Fruit fly (Drosophila melanogaster) whole organism, embryonic: ENCODE data around the gene Dmtn.
A peak's percentile ranks its signal among the peaks of the same experiment; 100 is the strongest.

Source experiments
- Atf3 ChIP-seq: fragments of 200-800 bp; sonication (Bioruptor generic); optimal IDR thresholded peaks from 3 replicates; lab custom pipeline; 2016; ENCODE audit warnings: missing biosample characterization, missing genetic modification characterization
- Blimp-1 ChIP-seq: fragments of 200-800 bp; sonication (Bioruptor generic); optimal IDR thresholded peaks from 3 replicates; lab custom pipeline; 2018; ENCODE audit warnings: missing biosample characterization, missing genetic modification characterization, mild to moderate bottlenecking, moderate library complexity, missing genetic modification reagents
- CG10209 ChIP-seq: fragments of 200-800 bp; sonication (Bioruptor generic); optimal IDR thresholded peaks from 3 replicates; lab custom pipeline; 2017; ENCODE audit warnings: missing biosample characterization, mild to moderate bottlenecking, missing genetic modification characterization, missing genetic modification reagents
- CG10274 ChIP-seq: fragments of 200-800 bp; sonication (Bioruptor generic); optimal IDR thresholded peaks from 3 replicates; lab custom pipeline; 2017; ENCODE audit warnings: missing biosample characterization, mild to moderate bottlenecking, missing genetic modification characterization
- CG10654 ChIP-seq: fragments of 200-800 bp; sonication (Bioruptor generic); optimal IDR thresholded peaks from 2 replicates; lab custom pipeline; 2016; ENCODE audit warnings: missing biosample characterization, missing genetic modification characterization
- CG10959 ChIP-seq: fragments of 200-800 bp; sonication (Bioruptor generic); IDR thresholded peaks from 2 replicates; pipeline ENCODE4 v1.3.6; 2022; ENCODE audit warnings: missing biosample characterization, missing genetic modification characterization
- CG11093 ChIP-seq: fragments of 200-800 bp; sonication (Bioruptor generic); IDR thresholded peaks from 3 replicates; pipeline ENCODE4 v1.3.6; 2022; ENCODE audit warnings: missing biosample characterization, missing genetic modification characterization
- CG12744 ChIP-seq: fragments of 200-800 bp; sonication (Bioruptor generic); optimal IDR thresholded peaks from 2 replicates; lab custom pipeline; 2016; ENCODE audit warnings: missing biosample characterization, missing genetic modification characterization
- CG13775 ChIP-seq: fragments of 200-800 bp; sonication (Bioruptor generic); optimal IDR thresholded peaks from 3 replicates; lab custom pipeline; 2017; ENCODE audit warnings: missing biosample characterization, mild to moderate bottlenecking, missing genetic modification characterization
- CG1603 ChIP-seq: fragments of 200-800 bp; sonication (Bioruptor generic); optimal IDR thresholded peaks from 2 replicates; lab custom pipeline; 2019; ENCODE audit warnings: missing biosample characterization, mild to moderate bottlenecking, missing genetic modification characterization, moderate library complexity
- CG17568 ChIP-seq: fragments of 200-800 bp; sonication (Bioruptor generic); optimal IDR thresholded peaks from 2 replicates; lab custom pipeline; 2018; ENCODE audit warnings: missing biosample characterization, mild to moderate bottlenecking, missing genetic modification characterization, moderate library complexity
- CG18011 ChIP-seq: fragments of 200-800 bp; sonication (Bioruptor generic); optimal IDR thresholded peaks from 2 replicates; lab custom pipeline; 2017; ENCODE audit warnings: missing biosample characterization, missing genetic modification characterization, mild to moderate bottlenecking, moderate library complexity, missing genotype
- CG4360 ChIP-seq: fragments of 200-800 bp; sonication (Bioruptor generic); IDR thresholded peaks from 2 replicates; pipeline ENCODE4 v1.3.6; 2022; ENCODE audit warnings: missing biosample characterization, missing genetic modification characterization
- CG4404 ChIP-seq: fragments of 200-800 bp; sonication (Bioruptor generic); IDR thresholded peaks from 2 replicates; pipeline ENCODE4 v1.3.6; 2022; ENCODE audit warnings: missing biosample characterization, missing genetic modification characterization
- CG5180 ChIP-seq: fragments of 200-800 bp; sonication (Bioruptor generic); optimal IDR thresholded peaks from 3 replicates; lab custom pipeline; 2017; ENCODE audit warnings: missing biosample characterization, missing genetic modification characterization, mild to moderate bottlenecking, moderate library complexity, missing genetic modification reagents
- CG6689 ChIP-seq: fragments of 200-800 bp; sonication (Bioruptor generic); IDR thresholded peaks from 2 replicates; pipeline ENCODE4 v1.3.6; 2022; ENCODE audit warnings: missing biosample characterization, missing genetic modification characterization
- CG8089 ChIP-seq: fragments of 200-800 bp; sonication (Bioruptor generic); optimal IDR thresholded peaks from 3 replicates; lab custom pipeline; 2016; ENCODE audit warnings: missing biosample characterization, missing genetic modification characterization
- CG8290 ChIP-seq, 3 experiments: fragments of 200-800 bp; sonication (Bioruptor generic); optimal IDR thresholded peaks; 2 replicates each; lab custom pipeline; 2016 to 2019; ENCODE audit warnings: missing biosample characterization in 3 of 3, missing genetic modification characterization in 3 of 3, mild to moderate bottlenecking in 2 of 3, moderate library complexity in 1 of 3
- D19B ChIP-seq: fragments of 200-800 bp; sonication (Bioruptor generic); optimal IDR thresholded peaks from 2 replicates; lab custom pipeline; 2017; ENCODE audit warnings: missing biosample characterization, mild to moderate bottlenecking, missing genetic modification characterization
- Deaf1 ChIP-seq: fragments of 200-800 bp; optimal IDR thresholded peaks from 3 replicates; lab custom pipeline; 2019; ENCODE audit warnings: missing biosample characterization, mild to moderate bottlenecking, missing genetic modification characterization, moderate library complexity
- Gug ChIP-seq: fragments of 200-800 bp; sonication (Bioruptor generic); IDR thresholded peaks from 4 replicates; pipeline ENCODE4 v1.3.6; 2022; ENCODE audit warnings: missing biosample characterization, missing genetic modification characterization
- HLH54F ChIP-seq: fragments of 200-800 bp; sonication (Bioruptor generic); optimal IDR thresholded peaks from 3 replicates; lab custom pipeline; 2016; ENCODE audit warnings: missing biosample characterization, missing genetic modification characterization
- Hmx ChIP-seq: fragments of 200-800 bp; sonication (Bioruptor generic); optimal IDR thresholded peaks from 2 replicates; lab custom pipeline; 2016; ENCODE audit warnings: missing biosample characterization, missing genetic modification characterization
- Kr ChIP-seq: fragments of 200-800 bp; sonication (Bioruptor generic); optimal IDR thresholded peaks from 2 replicates; lab custom pipeline; 2017; ENCODE audit warnings: missing biosample characterization, mild to moderate bottlenecking, missing genetic modification characterization
- Lpt ChIP-seq: fragments of >200 bp; optimal IDR thresholded peaks from 2 replicates; lab custom pipeline; 2018; ENCODE audit warnings: missing biosample characterization, missing genetic modification characterization
- MESR4 ChIP-seq: fragments of 200-800 bp; sonication (Bioruptor generic); optimal IDR thresholded peaks from 2 replicates; lab custom pipeline; 2018; ENCODE audit warnings: missing biosample characterization, mild to moderate bottlenecking, missing genetic modification characterization, moderate library complexity
- Mad ChIP-seq: fragments of 200-800 bp; sonication (Bioruptor generic); optimal IDR thresholded peaks from 2 replicates; lab custom pipeline; 2016; ENCODE audit warnings: missing biosample characterization, missing genetic modification characterization
- NK7.1 ChIP-seq: fragments of 200-800 bp; sonication (Bioruptor generic); optimal IDR thresholded peaks from 3 replicates; lab custom pipeline; 2016; ENCODE audit warnings: missing biosample characterization, missing genetic modification characterization
- Sox102F ChIP-seq: fragments of 200-800 bp; sonication (Bioruptor generic); optimal IDR thresholded peaks from 2 replicates; lab custom pipeline; 2018; ENCODE audit warnings: missing biosample characterization, mild to moderate bottlenecking, missing genetic modification characterization, moderate library complexity
- Sry-β ChIP-seq: fragments of 200-800 bp; sonication (Bioruptor generic); optimal IDR thresholded peaks from 2 replicates; lab custom pipeline; 2018; ENCODE audit warnings: missing biosample characterization, mild to moderate bottlenecking, missing genetic modification characterization, moderate library complexity
- bbx ChIP-seq: fragments of 200-800 bp; sonication (Bioruptor generic); IDR thresholded peaks from 2 replicates; pipeline ENCODE4 v1.3.6; 2022; ENCODE audit warnings: missing biosample characterization, missing genetic modification characterization; ENCODE audit not compliant: partially characterized antibody
- cato ChIP-seq: fragments of 200-800 bp; sonication (Bioruptor generic); optimal IDR thresholded peaks from 2 replicates; lab custom pipeline; 2016; ENCODE audit warnings: missing biosample characterization, missing genetic modification characterization, borderline replicate concordance
- cg ChIP-seq: fragments of 200-800 bp; sonication (Bioruptor generic); optimal IDR thresholded peaks from 3 replicates; lab custom pipeline; 2019; ENCODE audit warnings: missing biosample characterization, mild to moderate bottlenecking, missing genetic modification characterization, moderate library complexity
- dmrt11E ChIP-seq: fragments of 200-800 bp; sonication (Bioruptor generic); optimal IDR thresholded peaks from 3 replicates; lab custom pipeline; 2018; ENCODE audit warnings: missing biosample characterization, mild to moderate bottlenecking, missing genetic modification characterization, moderate library complexity
- ems ChIP-seq: fragments of 200-800 bp; sonication (Bioruptor generic); optimal IDR thresholded peaks from 3 replicates; lab custom pipeline; 2016; ENCODE audit warnings: missing biosample characterization, missing genetic modification characterization
- ewg ChIP-seq: fragments of 200-800 bp; sonication (Bioruptor generic); optimal IDR thresholded peaks from 3 replicates; lab custom pipeline; 2017; ENCODE audit warnings: mild to moderate bottlenecking, missing biosample characterization, missing genetic modification reagents, missing genetic modification characterization
- gro ChIP-seq: fragments of 200-800 bp; sonication (Bioruptor generic); optimal IDR thresholded peaks from 2 replicates; lab custom pipeline; 2016; ENCODE audit warnings: missing biosample characterization, missing genetic modification characterization
- hbn ChIP-seq: fragments of 200-800 bp; sonication (Bioruptor generic); IDR thresholded peaks from 2 replicates; pipeline ENCODE4 v1.3.6; 2022; ENCODE audit warnings: missing biosample characterization, missing genetic modification characterization; ENCODE audit not compliant: partially characterized antibody
- inv ChIP-seq: fragments of 200-800 bp; sonication (Bioruptor generic); IDR thresholded peaks from 2 replicates; pipeline ENCODE4 v1.3.6; 2022; ENCODE audit warnings: missing biosample characterization, missing genetic modification characterization; ENCODE audit not compliant: partially characterized antibody
- lola ChIP-seq, 3 experiments: fragments of >200 bp in 2 of 3; fragments of 200-800 bp in 1 of 3; sonication (Bioruptor generic) in 1 of 3; optimal IDR thresholded peaks; 2 replicates each; lab custom pipeline; 2017 to 2019; ENCODE audit warnings: missing biosample characterization in 3 of 3, missing genetic modification characterization in 3 of 3, mild to moderate bottlenecking in 1 of 3, moderate library complexity in 1 of 3
- mam ChIP-seq: fragments of 200-800 bp; sonication (Bioruptor generic); optimal IDR thresholded peaks from 3 replicates; lab custom pipeline; 2016; ENCODE audit warnings: missing biosample characterization, missing genetic modification characterization
- otp ChIP-seq: fragments of 200-800 bp; sonication (Bioruptor generic); IDR thresholded peaks from 3 replicates; pipeline ENCODE4, ENCODE4 v1.3.6; 2022; ENCODE audit warnings: missing biosample characterization, missing genetic modification characterization
- repo ChIP-seq: fragments of 200-800 bp; sonication (Bioruptor generic); optimal IDR thresholded peaks from 2 replicates; lab custom pipeline; 2016; ENCODE audit warnings: missing biosample characterization, missing genetic modification characterization
- run ChIP-seq: fragments of 200-800 bp; sonication (Bioruptor generic); optimal IDR thresholded peaks from 3 replicates; lab custom pipeline; 2018; ENCODE audit warnings: missing biosample characterization, mild to moderate bottlenecking, missing genetic modification characterization
- sc ChIP-seq, 3 experiments: fragments of >200 bp in 2 of 3; fragments of 200-800 bp in 1 of 3; sonication (Bioruptor generic) in 1 of 3; optimal IDR thresholded peaks; 2 replicates in 2 of 3; 3 replicates in 1 of 3; lab custom pipeline; 2017; ENCODE audit warnings: mild to moderate bottlenecking in 1 of 3, missing biosample characterization in 1 of 3, missing genetic modification characterization in 1 of 3, missing genetic modification reagents in 1 of 3
- shn ChIP-seq: fragments of 200-800 bp; sonication (Bioruptor generic); optimal IDR thresholded peaks from 3 replicates; lab custom pipeline; 2016; ENCODE audit warnings: missing biosample characterization, missing genetic modification characterization
- zen ChIP-seq: fragments of 200-800 bp; sonication (Bioruptor generic); optimal IDR thresholded peaks from 3 replicates; lab custom pipeline; 2018; ENCODE audit warnings: missing biosample characterization, mild to moderate bottlenecking, missing genetic modification characterization, moderate library complexity
- zen2 ChIP-seq: fragments of 200-800 bp; sonication (Bioruptor generic); IDR thresholded peaks from 3 replicates; pipeline ENCODE4 v1.3.6; 2022; ENCODE audit warnings: missing biosample characterization, missing genetic modification characterization; ENCODE audit not compliant: partially characterized antibody

The Dmtn gene

dm6 chr3R:6352893-6353623, 52.6 kb downstream of the Dmtn start (continued):
- TF ChIP-seq CG8290 (GFP tag; optimal IDR thresholded peaks at IDR 0.05; lab: Kevin White, UChicago), result no peak
- no peak for TF ChIP-seq CG8290 (tag; optimal IDR thresholded peaks at IDR 0.05; lab: Kevin White, UChicago)
- no peak for TF ChIP-seq inv (GFP tag; lab: Robert Waterston, UW)
- no peak for TF ChIP-seq CG10959 (GFP tag; lab: Robert Waterston, UW)
- no peak for TF ChIP-seq hbn (GFP tag; lab: Robert Waterston, UW)
- no peak for TF ChIP-seq D19B
- TF ChIP-seq MESR4, result no peak
- TF ChIP-seq Hmx (GFP tag; lab: Kevin White, UChicago), result no peak
- TF ChIP-seq run (tag; lab: Kevin White, UChicago), result peak; percentile 17
- peak; percentile 40 for TF ChIP-seq CG10209
- no peak for TF ChIP-seq ems (GFP tag; lab: Kevin White, UChicago)
- no peak for TF ChIP-seq CG12744 (GFP tag; lab: Kevin White, UChicago)
- no peak for TF ChIP-seq sc (optimal IDR thresholded peaks at IDR 0.05; lab: Kevin White, UChicago)
- peak; percentile 9 for TF ChIP-seq sc (GFP tag; optimal IDR thresholded peaks at IDR 0.05; lab: Kevin White, UChicago)
- peak; percentile 7 for TF ChIP-seq CG17568 (GFP tag; lab: Kevin White, UChicago)
- TF ChIP-seq shn (GFP tag; lab: Kevin White, UChicago), result no peak
- no peak for TF ChIP-seq Lpt
- TF ChIP-seq CG1603 (tag; lab: Kevin White, UChicago), result peak; percentile 33
- TF ChIP-seq lola (GFP tag; optimal IDR thresholded peaks at IDR 0.05; lab: Kevin White, UChicago), result peak in 1 of 3 experiments; percentile 40
- no peak for TF ChIP-seq Gug (GFP tag; lab: Robert Waterston, UW)
- TF ChIP-seq CG4404, result no peak
- no peak for TF ChIP-seq CG10654
- TF ChIP-seq CG5180 (GFP tag; lab: Kevin White, UChicago), result no peak
- TF ChIP-seq Kr (GFP tag; lab: Kevin White, UChicago), result no peak
- TF ChIP-seq Sry-β (GFP tag; lab: Kevin White, UChicago), result peak; percentile 18
- no peak for TF ChIP-seq NK7.1 (GFP tag; lab: Kevin White, UChicago)
- TF ChIP-seq cg (GFP tag; lab: Kevin White, UChicago), result no peak
- TF ChIP-seq ewg (GFP tag; lab: Kevin White, UChicago), result peak; percentile 18
- no peak for TF ChIP-seq CG11093 (GFP tag; lab: Robert Waterston, UW)
- peak; percentile 54 for TF ChIP-seq Sox102F (GFP tag; lab: Kevin White, UChicago)
- TF ChIP-seq Deaf1 (tag; lab: Kevin White, UChicago), result no peak
- no peak for TF ChIP-seq CG18011 (GFP tag; lab: Kevin White, UChicago)
- no peak for TF ChIP-seq Atf3 (GFP tag; lab: Kevin White, UChicago)
- TF ChIP-seq otp (GFP tag; lab: Robert Waterston, UW), result 0 out of 3 replicates have a peak, but pooled peaks have one; percentile 9
- no peak for TF ChIP-seq gro
- TF ChIP-seq zen (tag; lab: Kevin White, UChicago), result no peak
- no peak for TF ChIP-seq zen2 (GFP tag; lab: Robert Waterston, UW)
- TF ChIP-seq cato (GFP tag; lab: Kevin White, UChicago), result no peak
- no peak for TF ChIP-seq CG13775
- peak; percentile 76 for TF ChIP-seq CG4360
- no peak for TF ChIP-seq CG10274 (GFP tag; lab: Kevin White, UChicago)
- peak; percentile 11 for TF ChIP-seq mam (GFP tag; lab: Kevin White, UChicago)
- no peak for TF ChIP-seq Mad (GFP tag; lab: Kevin White, UChicago)
- no peak for TF ChIP-seq repo (GFP tag; lab: Kevin White, UChicago)
- TF ChIP-seq CG6689, result peak; percentile 39; the same call in 1 of the 2 replicates
- no peak for TF ChIP-seq bbx (GFP tag; lab: Robert Waterston, UW)
- TF ChIP-seq Blimp-1 (GFP tag; lab: Kevin White, UChicago), result peak; percentile 33
- peak; percentile 12 for TF ChIP-seq dmrt11E (tag; lab: Kevin White, UChicago)
- TF ChIP-seq HLH54F (GFP tag; lab: Kevin White, UChicago), result no peak
- TF ChIP-seq CG8089 (GFP tag; lab: Kevin White, UChicago), result no peak
